Worm (Caenorhabditis elegans): Measurements from ENCODE around the gene unc-10.
A peak's percentile ranks its signal among the peaks of the same experiment; 100 is the strongest.

unc-10 gene

DNA sequence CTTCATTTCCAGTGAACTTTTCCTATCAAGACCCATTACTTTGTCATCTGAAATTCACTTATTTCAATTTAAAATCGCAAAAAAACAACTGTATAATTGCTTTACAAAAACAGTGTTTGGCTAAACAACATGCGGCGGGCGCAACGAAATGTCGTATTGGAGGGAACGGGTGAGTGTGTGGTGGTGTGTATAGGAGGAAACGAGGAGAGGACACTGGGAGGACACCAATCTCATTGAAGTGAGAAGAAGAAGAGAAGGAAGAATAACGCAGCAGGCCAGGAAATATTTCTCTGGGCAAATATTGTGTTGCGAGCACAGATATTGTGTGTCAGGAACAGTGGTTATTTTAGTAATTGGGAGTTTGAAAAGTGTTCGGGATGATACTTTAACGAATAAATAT, 25.6 kb downstream of the unc-10 start, which contains the start of gene F46H5.4:
TSS of gene F46H5.4 (minus strand) at position 53 of the 400 bp plus-strand sequence.
- TF ChIP-seq elt-1 (tag; optimal IDR thresholded peaks at IDR 0.05; ENCODE audit: borderline replicate concordance, insufficient read depth) (no peak), ztf-11 (tag; optimal IDR thresholded peaks at IDR 0.05) (peak; percentile 1), lsy-2 (tag; optimal IDR thresholded peaks at IDR 0.05) (no peak), pha-4 (tag; optimal IDR thresholded peaks at IDR 0.05) (peak; percentile 7), ces-1 (GFP tag; optimal IDR thresholded peaks at IDR 0.05) (peak; percentile 39), nhr-2 (tag; optimal IDR thresholded peaks at IDR 0.05) (peak; percentile 24), mep-1 (tag; optimal IDR thresholded peaks at IDR 0.05) (peak; percentile 33)

DNA sequence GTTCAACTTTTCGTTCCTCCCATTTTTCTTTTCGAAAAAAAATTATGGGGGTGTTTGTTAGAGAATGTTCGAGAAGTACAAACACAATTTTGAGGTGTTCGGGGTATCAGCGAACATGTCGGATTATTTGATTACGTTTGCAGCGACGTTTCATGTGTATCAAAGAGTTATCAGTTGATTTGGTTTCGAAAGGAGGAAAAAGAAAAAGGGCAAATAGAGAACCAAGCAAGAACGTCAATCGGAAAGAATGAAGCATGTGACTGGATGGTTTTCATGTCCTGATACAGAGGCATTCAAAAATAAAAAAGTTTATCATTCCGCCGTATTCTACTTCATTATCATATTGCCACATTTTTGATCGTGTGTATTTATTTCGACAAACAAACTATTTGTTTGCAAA, 35.4 kb downstream of the unc-10 start:
- no peak for TF ChIP-seq lsy-2 (tag; optimal IDR thresholded peaks at IDR 0.05)
- TF ChIP-seq nhr-76 (tag; optimal IDR thresholded peaks at IDR 0.05), result no peak
- no peak for TF ChIP-seq ces-1 (GFP tag; optimal IDR thresholded peaks at IDR 0.05)
- TF ChIP-seq nhr-2 (tag; optimal IDR thresholded peaks at IDR 0.05), result no peak
- no peak for TF ChIP-seq snpc-4 (tag; optimal IDR thresholded peaks at IDR 0.05)
- TF ChIP-seq mep-1 (tag; optimal IDR thresholded peaks at IDR 0.05), result no peak
- TF ChIP-seq mls-2 (tag; optimal IDR thresholded peaks at IDR 0.05), result no peak
- TF ChIP-seq elt-3 (tag; optimal IDR thresholded peaks at IDR 0.05), result no peak

DNA sequence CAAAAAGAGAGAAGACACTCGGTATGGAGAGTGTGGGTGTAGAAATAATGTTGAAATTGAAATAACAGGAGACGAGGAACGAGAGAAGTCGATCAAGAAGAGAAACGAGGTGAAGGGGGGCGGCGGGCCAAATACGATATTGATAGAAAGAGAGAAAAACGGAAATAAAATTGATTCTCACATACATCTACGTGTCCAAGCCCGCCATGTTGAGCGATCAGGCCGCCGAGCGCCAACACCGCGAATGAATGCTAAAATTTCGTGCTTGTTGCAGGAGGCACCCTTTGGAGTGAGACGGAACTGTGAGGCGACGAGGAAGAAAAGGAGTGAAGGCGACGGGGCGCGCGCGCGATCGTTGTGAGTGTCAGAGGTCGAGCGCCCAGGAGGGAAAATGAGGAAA, 37.2 kb downstream of the unc-10 start, which contains the start of gene F46H5.7:
TSS of gene F46H5.7 (minus strand) at position 106 of the 400 bp plus-strand sequence.
- TF ChIP-seq unc-62 (GFP tag; optimal IDR thresholded peaks at IDR 0.05), result no peak
- TF ChIP-seq sem-2 (GFP tag; optimal IDR thresholded peaks at IDR 0.05), result no peak
- TF ChIP-seq mls-2 (tag; optimal IDR thresholded peaks at IDR 0.05), result no peak
- TF ChIP-seq nhr-237 (tag; optimal IDR thresholded peaks at IDR 0.05), result no peak
- TF ChIP-seq tbx-8 (GFP tag; optimal IDR thresholded peaks at IDR 0.05), result no peak
- peak; percentile 37 for TF ChIP-seq ceh-83 (GFP tag; optimal IDR thresholded peaks at IDR 0.05)
- no peak for TF ChIP-seq flh-1 (GFP tag; optimal IDR thresholded peaks at IDR 0.05)
- TF ChIP-seq lin-13 (tag; optimal IDR thresholded peaks at IDR 0.05), result no peak

DNA sequence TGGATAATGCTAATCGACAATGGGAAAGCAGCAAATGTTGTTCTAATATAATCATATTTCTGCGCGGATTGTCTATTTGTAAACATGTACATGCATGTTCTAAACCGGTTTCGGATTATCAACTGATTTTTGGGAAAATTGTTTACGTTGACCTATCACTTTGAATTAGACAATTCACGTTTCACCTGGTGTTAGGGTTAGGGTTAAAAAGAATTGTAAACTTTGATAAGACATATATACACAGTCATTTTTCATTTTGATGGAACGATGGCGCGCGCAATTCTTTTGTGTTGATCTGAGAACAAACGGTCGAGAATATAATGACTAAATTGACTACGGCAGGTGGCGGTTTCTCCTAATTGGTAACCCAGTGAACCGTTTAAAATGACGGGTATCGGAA, 38.0 kb downstream of the unc-10 start:
- TF ChIP-seq ceh-39 (tag; optimal IDR thresholded peaks at IDR 0.05) (no peak), ceh-43 (GFP tag; optimal IDR thresholded peaks at IDR 0.05) (no peak), lsy-2 (tag; optimal IDR thresholded peaks at IDR 0.05) (no peak), nhr-28 (tag; optimal IDR thresholded peaks at IDR 0.05) (no peak), ces-1 (GFP tag; optimal IDR thresholded peaks at IDR 0.05) (no peak), flh-1 (GFP tag; optimal IDR thresholded peaks at IDR 0.05) (no peak), pha-4 (tag; optimal IDR thresholded peaks at IDR 0.05) (no peak), ztf-11 (tag; optimal IDR thresholded peaks at IDR 0.05) (no peak), sem-2 (GFP tag; optimal IDR thresholded peaks at IDR 0.05) (no peak), zip-8 (tag; optimal IDR thresholded peaks at IDR 0.05) (no peak), nhr-237 (tag; optimal IDR thresholded peaks at IDR 0.05) (no peak), snpc-4 (tag; optimal IDR thresholded peaks at IDR 0.05) (no peak)

DNA sequence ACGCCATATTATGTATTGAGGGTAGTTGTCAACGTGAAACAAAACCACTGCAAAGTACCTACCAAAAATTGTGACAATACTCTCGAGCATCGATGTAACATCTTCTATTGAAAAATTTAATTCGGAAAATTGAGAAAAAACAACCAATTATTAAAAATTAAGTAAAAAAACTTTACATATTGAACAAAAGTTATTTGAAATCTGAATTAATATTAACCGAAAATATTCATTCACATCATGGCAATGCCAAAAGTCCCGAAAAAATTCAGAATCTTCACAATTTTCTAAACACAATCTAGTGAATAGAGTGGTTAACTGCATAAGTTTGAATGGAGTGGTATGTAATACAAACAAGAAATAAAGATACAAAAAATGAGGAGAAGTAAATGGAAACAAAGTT, 41.6 kb downstream of the unc-10 start, which contains the start of gene F46H5.3:
TSS of gene F46H5.3 (minus strand) at position 101 of the 400 bp plus-strand sequence.
- TF ChIP-seq ceh-83 (GFP tag; optimal IDR thresholded peaks at IDR 0.05), result no peak
- TF ChIP-seq snpc-4 (tag; optimal IDR thresholded peaks at IDR 0.05), result no peak
- TF ChIP-seq hlh-1 (tag; optimal IDR thresholded peaks at IDR 0.05), result no peak
- no peak for TF ChIP-seq unc-62 (GFP tag; optimal IDR thresholded peaks at IDR 0.05)
- no peak for TF ChIP-seq nhr-76 (tag; optimal IDR thresholded peaks at IDR 0.05)
- no peak for TF ChIP-seq blmp-1 (tag; optimal IDR thresholded peaks at IDR 0.05)
- no peak for TF ChIP-seq lin-13 (tag; optimal IDR thresholded peaks at IDR 0.05)
- TF ChIP-seq M03D4.4 (tag; optimal IDR thresholded peaks at IDR 0.05), result no peak
- TF ChIP-seq lin-32 (GFP tag; optimal IDR thresholded peaks at IDR 0.05), result no peak
- no peak for TF ChIP-seq nhr-2 (tag; optimal IDR thresholded peaks at IDR 0.05)
- TF ChIP-seq ham-2 (GFP tag; optimal IDR thresholded peaks at IDR 0.05), result no peak
- no peak for TF ChIP-seq elt-1 (tag; optimal IDR thresholded peaks at IDR 0.05; ENCODE audit: borderline replicate concordance, insufficient read depth)

DNA sequence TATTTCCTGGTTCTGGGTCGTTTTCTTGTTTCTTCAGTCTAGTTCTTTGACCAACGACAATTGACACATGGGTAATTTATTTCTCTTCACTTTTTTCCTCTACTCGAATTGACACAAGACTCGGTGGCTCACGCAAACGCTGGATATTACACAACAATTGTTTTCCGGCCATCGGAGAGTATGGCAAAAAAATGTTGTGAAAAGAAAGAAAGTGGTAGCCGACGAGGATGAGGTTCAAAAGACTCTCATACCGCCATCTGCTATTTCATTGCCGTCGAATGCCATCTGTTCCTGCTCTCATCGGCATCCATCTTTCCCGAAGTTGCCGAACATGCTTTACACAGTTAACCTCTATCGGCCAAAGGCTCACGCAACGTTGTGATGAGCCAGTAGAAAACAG, 43.4 kb downstream of the unc-10 start:
- peak; percentile 24 for TF ChIP-seq lin-32 (GFP tag; optimal IDR thresholded peaks at IDR 0.05)
- no peak for TF ChIP-seq M03D4.4 (tag; optimal IDR thresholded peaks at IDR 0.05)
- TF ChIP-seq unc-62 (GFP tag; optimal IDR thresholded peaks at IDR 0.05), result peak; percentile 50
- peak; percentile 93 for TF ChIP-seq hlh-1 (tag; optimal IDR thresholded peaks at IDR 0.05)
- no peak for TF ChIP-seq nhr-2 (tag; optimal IDR thresholded peaks at IDR 0.05)
- TF ChIP-seq unc-120 (tag; optimal IDR thresholded peaks at IDR 0.05; ENCODE audit: poor library complexity, severe bottlenecking), result peak; percentile 87
- peak; percentile 90 for TF ChIP-seq cnd-1 (tag; optimal IDR thresholded peaks at IDR 0.05)
